Worm (Caenorhabditis elegans) whole organism, L4/young adult: ENCODE results near the gene dhs-26.

Source experiments
- W03F9.2 ChIP-seq: fragments of 150-350 bp; optimal IDR thresholded peaks from 2 replicates; lab custom pipeline; 2014; ENCODE audit warnings: missing biosample characterization, missing genetic modification characterization
- dao-5 ChIP-seq: sonication (generic microtip); optimal IDR thresholded peaks from 2 replicates; lab custom pipeline; 2016; ENCODE audit warnings: missing genotype, missing genetic modification characterization, moderate library complexity, missing compliant biosample characterization

ce11 chrX:3375320-3375719, 13.0 kb upstream of the dhs-26 start:
- TF ChIP-seq W03F9.2 (tag; lab: Kevin White, UChicago) = no peak
- no peak for TF ChIP-seq dao-5 (tag; lab: Kevin White, UChicago)
